Fruit fly (Drosophila melanogaster): ENCODE data around the gene CG2186.
A peak's percentile ranks its signal among the peaks of the same experiment; 100 is the strongest.

CG2186 gene

dm6 chrX:10822678-10823440, 34.6 kb upstream of the CG2186 start (continued):
- peak; percentile 11 for TF ChIP-seq CG17186 (GFP tag; optimal IDR thresholded peaks at IDR 0.05)
- TF ChIP-seq nau (GFP tag; optimal IDR thresholded peaks at IDR 0.05) = peak; percentile 29
- peak; percentile 78 for TF ChIP-seq Fer1 (GFP tag; optimal IDR thresholded peaks at IDR 0.05)
- TF ChIP-seq gt (GFP tag; IDR thresholded peaks at IDR 0.05) = no peak
- TF ChIP-seq gsb-n (tag; optimal IDR thresholded peaks at IDR 0.05) = peak; percentile 71
- TF ChIP-seq so (GFP tag; IDR thresholded peaks at IDR 0.05) = peak; percentile 34; the same call in 1 of the 3 replicates
- TF ChIP-seq Atf3 (GFP tag; optimal IDR thresholded peaks at IDR 0.05) = peak; percentile 28
- peak; percentile 53 for TF ChIP-seq CG17385 (GFP tag; optimal IDR thresholded peaks at IDR 0.05)
- TF ChIP-seq sqz (GFP tag; optimal IDR thresholded peaks at IDR 0.05) = peak; percentile 58
- no peak; the same call in 1 of the 2 replicates for TF ChIP-seq dan (GFP tag; IDR thresholded peaks at IDR 0.05)
- no peak for TF ChIP-seq MESR4 (GFP tag; optimal IDR thresholded peaks at IDR 0.05)
- TF ChIP-seq CG34422 (GFP tag; IDR thresholded peaks at IDR 0.05) = no peak
- TF ChIP-seq Mes4 (GFP tag; optimal IDR thresholded peaks at IDR 0.05) = peak; percentile 20
- peak in 1 of 2 experiments; percentile 46 for TF ChIP-seq crp (GFP tag; optimal IDR thresholded peaks at IDR 0.05)
- peak; percentile 48 to 71 for TF ChIP-seq Hr51 (GFP tag; optimal IDR thresholded peaks at IDR 0.05)
- peak; percentile 69 for TF ChIP-seq Ets65A (GFP tag)
- peak; percentile 7 for TF ChIP-seq Bteb2 (GFP tag; optimal IDR thresholded peaks at IDR 0.05)
- TF ChIP-seq Vsx1 (GFP tag; optimal IDR thresholded peaks at IDR 0.05) = peak; percentile 33
- TF ChIP-seq CG15269 (tag; optimal IDR thresholded peaks at IDR 0.05) = peak; percentile 66
- TF ChIP-seq bsh (GFP tag; optimal IDR thresholded peaks at IDR 0.05) = peak in 1 of 2 experiments; percentile 80
- peak; percentile 43 for TF ChIP-seq Xbp1 (GFP tag; optimal IDR thresholded peaks at IDR 0.05)
- TF ChIP-seq CG10654 (GFP tag; optimal IDR thresholded peaks at IDR 0.05) = peak; percentile 24
- TF ChIP-seq exex (tag; optimal IDR thresholded peaks at IDR 0.05) = peak; percentile 13
- peak; percentile 23 for TF ChIP-seq CG34376 (GFP tag; optimal IDR thresholded peaks at IDR 0.05)
- TF ChIP-seq vnd (GFP tag; IDR thresholded peaks at IDR 0.05; ENCODE audit: partially characterized antibody) = no peak
- no peak for TF ChIP-seq TFAM (GFP tag; optimal IDR thresholded peaks at IDR 0.05)
- no peak for TF ChIP-seq ttk (GFP tag; IDR thresholded peaks at IDR 0.05)
- TF ChIP-seq hth (optimal IDR thresholded peaks at IDR 0.05) = no peak
- no peak for TF ChIP-seq Camta (GFP tag; optimal IDR thresholded peaks at IDR 0.05)
- no peak for TF ChIP-seq CG8944 (GFP tag; optimal IDR thresholded peaks at IDR 0.05)
- no peak for TF ChIP-seq nom (GFP tag; optimal IDR thresholded peaks at IDR 0.05)
- TF ChIP-seq CG6791 (GFP tag; IDR thresholded peaks at IDR 0.05; ENCODE audit: partially characterized antibody) = no peak
- peak; percentile 13 for TF ChIP-seq bab2 (GFP tag; optimal IDR thresholded peaks at IDR 0.05)
- TF ChIP-seq tgo (GFP tag; IDR thresholded peaks at IDR 0.05) = peak; percentile 38; the same call in 2 of the 3 replicates
- TF ChIP-seq eve (GFP tag; optimal IDR thresholded peaks at IDR 0.05) = peak; percentile 39 to 59
- peak; percentile 64 for TF ChIP-seq CG12659 (GFP tag; optimal IDR thresholded peaks at IDR 0.05)
- peak; percentile 61 for TF ChIP-seq CG6854 (GFP tag; optimal IDR thresholded peaks at IDR 0.05)
- TF ChIP-seq Doc2 (GFP tag; IDR thresholded peaks at IDR 0.05) = no peak
- no peak for TF ChIP-seq pros (GFP tag; optimal IDR thresholded peaks at IDR 0.05)
- TF ChIP-seq CG7963 (GFP tag; IDR thresholded peaks at IDR 0.05; ENCODE audit: partially characterized antibody) = no peak
- no peak for TF ChIP-seq Sin3A (optimal IDR thresholded peaks at IDR 0.05)
- TF ChIP-seq Dad (GFP tag; optimal IDR thresholded peaks at IDR 0.05) = no peak
- TF ChIP-seq MTF-1 (GFP tag; optimal IDR thresholded peaks at IDR 0.05; ENCODE audit: borderline replicate concordance) = peak; percentile 51
- no peak for TF ChIP-seq sc (optimal IDR thresholded peaks at IDR 0.05)
- TF ChIP-seq sc (GFP tag; optimal IDR thresholded peaks at IDR 0.05) = peak; percentile 71
- no peak for TF ChIP-seq Hmx (GFP tag; optimal IDR thresholded peaks at IDR 0.05)
- TF ChIP-seq sob (GFP tag; IDR thresholded peaks at IDR 0.05) = no peak
- TF ChIP-seq caup (GFP tag; optimal IDR thresholded peaks at IDR 0.05; ENCODE audit: severe bottlenecking) = peak; percentile 44
- no peak for TF ChIP-seq vfl (GFP tag; optimal IDR thresholded peaks at IDR 0.05)

Measured in whole organism, embryonic.